Fruit fly (Drosophila melanogaster): ENCODE measurements around the gene pyd3.

Gene pyd3

dm6 chr3R:7793855-7794254, 44.0 kb upstream of the pyd3 start, which contains the start of gene CG2641 (continued):
- TF ChIP-seq Dip3 (GFP tag; optimal IDR thresholded peaks at IDR 0.05) (no peak), ewg (GFP tag; optimal IDR thresholded peaks at IDR 0.05) (no peak), CG15514 (GFP tag; optimal IDR thresholded peaks at IDR 0.05) (peak; percentile 1), run (tag; optimal IDR thresholded peaks at IDR 0.05) (no peak), cas (GFP tag; IDR thresholded peaks at IDR 0.05) (no peak), crc (GFP tag; optimal IDR thresholded peaks at IDR 0.05) (no peak), ftz-f1 (GFP tag; optimal IDR thresholded peaks at IDR 0.05) (no peak), chinmo (GFP tag; IDR thresholded peaks at IDR 0.05; ENCODE audit: partially characterized antibody) (peak; percentile 77; the same call in 1 of the 4 replicates), Med (GFP tag) (peak; percentile 26), gcm2 (GFP tag; optimal IDR thresholded peaks at IDR 0.05) (no peak), ci (GFP tag; IDR thresholded peaks at IDR 0.05) (no peak), HmgZ (tag; optimal IDR thresholded peaks at IDR 0.05) (no peak), row (GFP tag; IDR thresholded peaks at IDR 0.05) (no peak), sug (tag; optimal IDR thresholded peaks at IDR 0.05) (peak; percentile 2), bab2 (GFP tag; optimal IDR thresholded peaks at IDR 0.05) (no peak), Hr51 (GFP tag; optimal IDR thresholded peaks at IDR 0.05) (no peak), CG2120 (GFP tag; optimal IDR thresholded peaks at IDR 0.05) (no peak), D (optimal IDR thresholded peaks at IDR 0.05) (no peak), D (GFP tag; optimal IDR thresholded peaks at IDR 0.05) (no peak), hbn (GFP tag; IDR thresholded peaks at IDR 0.05; ENCODE audit: partially characterized antibody) (no peak), pzg (GFP tag; optimal IDR thresholded peaks at IDR 0.05) (no peak), CG14050 (GFP tag; IDR thresholded peaks at IDR 0.05) (no peak), scrt (GFP tag; optimal IDR thresholded peaks at IDR 0.05) (peak; percentile 13), Hmx (GFP tag; optimal IDR thresholded peaks at IDR 0.05) (no peak), BtbVII (GFP tag; optimal IDR thresholded peaks at IDR 0.05) (peak; percentile 61), Hr39 (optimal IDR thresholded peaks at IDR 0.05) (no peak), danr (GFP tag; IDR thresholded peaks at IDR 0.05) (no peak), sqz (GFP tag; optimal IDR thresholded peaks at IDR 0.05) (no peak), CG12769 (tag; optimal IDR thresholded peaks at IDR 0.05) (peak; percentile 52), D19A (tag; optimal IDR thresholded peaks at IDR 0.05) (no peak), stc (GFP tag; IDR thresholded peaks at IDR 0.05) (no peak), CG10462 (GFP tag; optimal IDR thresholded peaks at IDR 0.05) (no peak), Xrp1 (GFP tag; IDR thresholded peaks at IDR 0.05) (no peak), psq (GFP tag; optimal IDR thresholded peaks at IDR 0.05) (no peak), CG18011 (GFP tag; optimal IDR thresholded peaks at IDR 0.05) (no peak), E2f1 (GFP tag; IDR thresholded peaks at IDR 0.05) (no peak), ttk (GFP tag; IDR thresholded peaks at IDR 0.05) (no peak), CG15696 (tag; optimal IDR thresholded peaks at IDR 0.05) (no peak), CG7372 (GFP tag; IDR thresholded peaks at IDR 0.05) (no peak), CG11398 (GFP tag; optimal IDR thresholded peaks at IDR 0.05) (no peak), HHEX (GFP tag; optimal IDR thresholded peaks at IDR 0.05) (no peak), CG13296 (GFP tag; optimal IDR thresholded peaks at IDR 0.05) (peak; percentile 42), CG11560 (tag; IDR thresholded peaks at IDR 0.05) (no peak), Spps (tag; optimal IDR thresholded peaks at IDR 0.05) (no peak), bcd (GFP tag; optimal IDR thresholded peaks at IDR 0.05) (no peak), tgo (GFP tag; IDR thresholded peaks at IDR 0.05) (no peak), nerfin-1 (tag; optimal IDR thresholded peaks at IDR 0.05) (no peak), Atf3 (GFP tag; optimal IDR thresholded peaks at IDR 0.05) (peak; percentile 34), corto (GFP tag; optimal IDR thresholded peaks at IDR 0.05) (peak; percentile 68), Rx (GFP tag; IDR thresholded peaks at IDR 0.05) (no peak), CG12219 (GFP tag; optimal IDR thresholded peaks at IDR 0.05) (no peak), grn (GFP tag; optimal IDR thresholded peaks at IDR 0.05) (no peak), Bdp1 (GFP tag; optimal IDR thresholded peaks at IDR 0.05) (no peak)

All from whole organism, embryonic.